Worm (Caenorhabditis elegans) whole organism, L3 larva: Measurements from ENCODE around the gene ins-12.

Experiments used
- ZK546.5 ChIP-seq: sonication (generic microtip); optimal IDR thresholded peaks from 2 replicates; lab custom pipeline; 2017; ENCODE audit warnings: missing biosample characterization, missing genetic modification characterization
- ama-1 ChIP-seq: fragments of 150-350 bp; optimal IDR thresholded peaks from 2 replicates; lab custom pipeline; 2018
- egl-27 ChIP-seq: sonication (generic microtip); optimal IDR thresholded peaks from 4 replicates; lab custom pipeline; 2017; ENCODE audit warnings: missing biosample characterization, missing genetic modification reagents, missing genetic modification characterization
- lin-15B ChIP-seq: fragments of 150-350 bp; optimal IDR thresholded peaks from 2 replicates; lab custom pipeline; 2014; ENCODE audit warnings: missing biosample characterization, missing genetic modification characterization
- nhr-237 ChIP-seq: fragments of 150-350 bp; optimal IDR thresholded peaks from 2 replicates; lab custom pipeline; 2014; ENCODE audit warnings: missing biosample characterization, missing genetic modification characterization
- nhr-28 ChIP-seq: fragments of 150-350 bp; optimal IDR thresholded peaks from 2 replicates; lab custom pipeline; 2014; ENCODE audit warnings: missing biosample characterization, missing genetic modification characterization
- pqm-1 ChIP-seq: fragments of 150-350 bp; optimal IDR thresholded peaks from 2 replicates; lab custom pipeline; 2017; ENCODE audit warnings: missing biosample characterization, missing genetic modification characterization, inconsistent platforms
- snpc-4 ChIP-seq: fragments of 150-350 bp; optimal IDR thresholded peaks from 2 replicates; lab custom pipeline; 2014; ENCODE audit warnings: missing biosample characterization, missing genetic modification characterization
- unc-62 ChIP-seq: fragments of 150-350 bp; sonication (generic microtip); optimal IDR thresholded peaks from 4 replicates; lab custom pipeline; 2014; ENCODE audit warnings: missing biosample characterization, missing genetic modification reagents, missing genetic modification characterization
- zag-1 ChIP-seq: fragments of 150-350 bp; optimal IDR thresholded peaks from 2 replicates; lab custom pipeline; 2014; ENCODE audit warnings: missing biosample characterization, missing genetic modification characterization

DNA sequence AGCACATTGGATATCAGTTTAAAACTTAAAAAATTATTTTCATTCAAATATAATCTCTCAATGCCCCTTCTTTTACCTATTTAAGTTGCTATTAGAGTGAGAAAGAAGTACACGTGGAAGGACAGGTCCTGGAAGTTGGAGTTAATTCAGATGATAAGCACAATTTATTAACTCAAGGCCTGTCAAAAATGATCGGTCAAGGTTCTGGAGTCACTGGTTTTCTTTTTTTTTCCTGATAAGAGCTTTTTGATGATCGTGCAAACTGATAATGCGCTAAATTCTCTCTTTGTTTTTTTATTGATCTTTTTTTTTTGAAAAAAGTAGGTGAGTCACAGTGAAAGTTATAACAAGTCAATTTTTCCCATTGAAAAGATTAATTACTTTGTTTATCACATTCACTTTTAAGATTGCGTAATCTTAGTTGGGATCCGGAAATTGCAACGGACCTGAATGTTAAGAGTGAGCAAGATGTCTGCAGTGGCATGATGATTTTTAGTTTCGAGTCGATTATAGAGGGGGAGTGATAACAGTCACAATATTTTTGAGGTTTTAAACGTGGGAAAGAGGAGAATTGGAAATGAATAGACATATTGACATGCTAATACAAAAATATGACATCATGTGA is 41.8 kb upstream of the ins-12 start:
- no peak for TF ChIP-seq nhr-237
- TF ChIP-seq snpc-4 (tag; lab: Kevin White, UChicago) = no peak
- no peak for TF ChIP-seq ama-1
- TF ChIP-seq lin-15B (tag; lab: Kevin White, UChicago) = no peak
- no peak for TF ChIP-seq ZK546.5 (tag; lab: Kevin White, UChicago)
- TF ChIP-seq pqm-1 (tag; lab: Kevin White, UChicago) = peak; percentile 68
- TF ChIP-seq nhr-28 = no peak
- TF ChIP-seq egl-27 (tag; lab: Kevin White, UChicago) = no peak
- TF ChIP-seq zag-1 (tag; lab: Kevin White, UChicago) = no peak
- TF ChIP-seq unc-62 = no peak
